Worm (Caenorhabditis elegans): ENCODE results near the gene dop-1.

DNA sequence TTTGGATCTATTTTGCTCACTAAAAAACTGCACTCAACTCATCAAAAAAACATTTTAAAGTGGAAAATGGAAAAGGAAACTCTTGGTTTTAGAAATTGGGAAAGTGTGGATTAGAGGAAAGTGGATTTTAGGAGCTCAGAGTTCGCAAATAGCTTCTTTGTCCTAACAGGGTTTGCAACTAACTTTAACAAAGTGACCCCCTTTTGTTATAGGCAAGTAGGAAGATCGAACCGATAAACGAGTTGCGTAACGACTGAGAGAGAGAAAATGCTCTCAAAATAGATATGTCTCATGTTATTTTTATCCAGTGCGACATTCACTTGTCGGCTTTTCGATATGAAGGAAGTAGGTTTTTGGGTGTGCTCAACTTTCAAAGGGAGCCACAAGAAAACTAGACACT lies 7.8 kb upstream of the dop-1 start:
- TF ChIP-seq sox-4 (tag; optimal IDR thresholded peaks at IDR 0.05) (no peak), unc-130 (tag; optimal IDR thresholded peaks at IDR 0.05) (no peak), nhr-12 (tag; optimal IDR thresholded peaks at IDR 0.05) (no peak), tbx-2 (tag; optimal IDR thresholded peaks at IDR 0.05) (no peak), unc-98 (GFP tag; IDR thresholded peaks at IDR 0.05) (no peak), alr-1 (tag; optimal IDR thresholded peaks at IDR 0.05; ENCODE audit: borderline replicate concordance) (no peak)
